Worm (Caenorhabditis elegans): ENCODE results near the gene F42C5.3.

DNA sequence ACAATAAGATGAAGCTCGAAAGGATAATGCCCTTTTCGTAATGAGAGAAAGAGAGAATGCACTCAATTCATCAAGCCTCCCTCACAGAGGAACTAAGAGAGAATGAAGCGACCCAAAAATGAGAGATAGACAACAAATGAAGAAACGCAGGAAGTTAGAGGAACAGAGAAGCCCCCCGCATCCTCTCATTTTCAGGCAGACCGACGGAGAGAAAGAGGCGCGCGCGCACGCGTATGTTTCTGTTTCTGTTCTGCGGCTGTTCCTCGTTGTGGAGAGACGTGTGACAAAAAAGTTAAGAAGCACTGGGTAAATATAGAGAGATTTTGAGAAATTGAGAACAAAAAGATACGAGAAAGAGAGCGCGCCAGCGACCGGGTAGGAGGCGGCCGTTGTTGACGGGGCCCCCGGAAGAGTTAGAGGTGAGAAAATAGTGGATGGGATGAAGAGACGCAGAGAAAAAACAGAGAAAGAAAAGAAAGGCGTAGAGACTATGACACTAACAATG is 32.6 kb upstream of the F42C5.3 start:
- TF ChIP-seq T22C8.4 (GFP tag; IDR thresholded peaks at IDR 0.05) (no peak), ztf-29 (GFP tag; IDR thresholded peaks at IDR 0.05) (peak; percentile 35; the same call in 1 of the 2 replicates), ref-1 (GFP tag; conservative IDR thresholded peaks at IDR 0.05) (no peak), med-1 (GFP tag; optimal IDR thresholded peaks at IDR 0.05; ENCODE audit: insufficient read depth) (no peak), klf-2 (GFP tag; conservative IDR thresholded peaks at IDR 0.05) (no peak), tab-1 (GFP tag; IDR thresholded peaks at IDR 0.05) (no peak), flt-1 (GFP tag; IDR thresholded peaks at IDR 0.05) (0 out of 2 replicates have a peak, but pooled peaks have one; percentile 29), ztf-23 (GFP tag; IDR thresholded peaks at IDR 0.05) (0 out of 2 replicates have a peak, but pooled peaks have one; percentile 47), cog-1 (tag; optimal IDR thresholded peaks at IDR 0.05) (peak; percentile 68)
